Worm (Caenorhabditis elegans) whole organism, L1 larva: ENCODE results near the gene rbx-1.
A peak's percentile ranks its signal among the peaks of the same experiment; 100 is the strongest.

Source experiments
- C04F5.9 ChIP-seq: sonication (generic microtip); optimal IDR thresholded peaks from 2 replicates; lab custom pipeline; 2016; ENCODE audit warnings: missing genetic modification characterization, missing compliant biosample characterization
- C16A3.4 ChIP-seq: fragments of 150-350 bp; optimal IDR thresholded peaks from 2 replicates; lab custom pipeline; 2014; ENCODE audit warnings: missing biosample characterization, missing genetic modification characterization
- C34B4.2 ChIP-seq: sonication (generic microtip); optimal IDR thresholded peaks from 2 replicates; lab custom pipeline; 2017; ENCODE audit warnings: mild to moderate bottlenecking, missing genetic modification characterization, missing compliant biosample characterization
- Y116A8C.19 ChIP-seq: sonication (generic microtip); optimal IDR thresholded peaks from 2 replicates; lab custom pipeline; 2016; ENCODE audit warnings: missing compliant biosample characterization, missing genetic modification characterization, borderline replicate concordance
- blmp-1 ChIP-seq: fragments of 150-350 bp; optimal IDR thresholded peaks from 2 replicates; lab custom pipeline; 2014; ENCODE audit warnings: missing biosample characterization, missing genetic modification characterization
- ceh-63 ChIP-seq: fragments of 200-800 bp; sonication (Bioruptor generic); optimal IDR thresholded peaks from 2 replicates; lab custom pipeline; 2018; ENCODE audit warnings: mild to moderate bottlenecking, missing genetic modification characterization, missing compliant biosample characterization
- ceh-82 ChIP-seq, 3 experiments: fragments of 150-350 bp in 1 of 3; sonication (generic microtip) in 2 of 3; optimal IDR thresholded peaks; 2 replicates each; lab custom pipeline; 2014 to 2017; ENCODE audit warnings: missing biosample characterization in 3 of 3, missing genetic modification characterization in 3 of 3
- ceh-88 ChIP-seq: fragments of 200-800 bp; sonication (Bioruptor generic); IDR thresholded peaks from 2 replicates; pipeline ENCODE4 v1.3.6; 2022; ENCODE audit warnings: missing genetic modification characterization, missing compliant biosample characterization
- dpl-1 ChIP-seq, 3 experiments: fragments of 150-350 bp in 2 of 3; sonication (generic microtip) in 1 of 3; optimal IDR thresholded peaks; 2 replicates each; lab custom pipeline; 2014 to 2017; ENCODE audit warnings: missing biosample characterization in 3 of 3, missing genetic modification characterization in 3 of 3, missing genetic modification reagents in 3 of 3
- efl-1 ChIP-seq, 4 experiments: fragments of 150-350 bp; optimal IDR thresholded peaks in 3 of 4; peaks in 1 of 4; 1 replicate in 1 of 4; 2 replicates in 3 of 4; lab custom pipeline; 2014; ENCODE audit warnings: missing biosample characterization in 2 of 4, missing genetic modification characterization in 2 of 4, missing genetic modification reagents in 2 of 4
- elt-2 ChIP-seq: sonication (generic microtip); optimal IDR thresholded peaks from 2 replicates; lab custom pipeline; 2016; ENCODE audit warnings: missing genetic modification characterization, mild to moderate bottlenecking, inconsistent platforms, missing compliant biosample characterization, missing genetic modification reagents
- elt-3 ChIP-seq, 6 experiments: fragments of 150-350 bp in 1 of 6; sonication (generic microtip); optimal IDR thresholded peaks; 2 replicates each; lab custom pipeline; 2017 to 2018; ENCODE audit warnings: missing biosample characterization in 6 of 6, missing genetic modification characterization in 6 of 6, inconsistent platforms in 1 of 6
- ets-5 ChIP-seq: fragments of 200-800 bp; sonication (Bioruptor generic); IDR thresholded peaks from 2 replicates; pipeline ENCODE4 v1.3.6; 2022; ENCODE audit warnings: missing genetic modification characterization, missing compliant biosample characterization
- fos-1 ChIP-seq: fragments of 150-350 bp; optimal IDR thresholded peaks from 2 replicates; lab custom pipeline; 2014; ENCODE audit warnings: missing biosample characterization, missing genetic modification characterization
- isw-1 ChIP-seq: fragments of 200-800 bp; sonication (Bioruptor generic); IDR thresholded peaks from 2 replicates; pipeline ENCODE4 v1.3.6; 2022; ENCODE audit warnings: missing genetic modification characterization, missing compliant biosample characterization
- jun-1 ChIP-seq: fragments of 150-350 bp; optimal IDR thresholded peaks from 2 replicates; lab custom pipeline; 2014; ENCODE audit warnings: missing biosample characterization, missing genetic modification reagents, missing genetic modification characterization
- lin-13 ChIP-seq: fragments of 150-350 bp; optimal IDR thresholded peaks from 2 replicates; lab custom pipeline; 2014; ENCODE audit warnings: missing biosample characterization, missing genetic modification reagents, missing genetic modification characterization
- lin-14 ChIP-seq: fragments of 200-800 bp; sonication (Bioruptor generic); optimal IDR thresholded peaks from 2 replicates; lab custom pipeline; 2018; ENCODE audit warnings: mild to moderate bottlenecking, missing genetic modification characterization, moderate library complexity, missing compliant biosample characterization
- lin-39 ChIP-seq: fragments of 150-350 bp; optimal IDR thresholded peaks from 2 replicates; lab custom pipeline; 2014; ENCODE audit warnings: missing biosample characterization, missing genetic modification reagents, missing genetic modification characterization
- lsy-2 ChIP-seq, 2 experiments: fragments of 150-350 bp; optimal IDR thresholded peaks; 2 replicates each; lab custom pipeline; 2014; ENCODE audit warnings: missing biosample characterization in 2 of 2, missing genetic modification characterization in 2 of 2
- mab-9 ChIP-seq: fragments of 200-800 bp; sonication (Bioruptor generic); IDR thresholded peaks from 2 replicates; pipeline ENCODE4 v1.3.6; 2022; ENCODE audit warnings: missing genetic modification reagents, missing genetic modification characterization, missing compliant biosample characterization
- mdl-1 ChIP-seq, 2 experiments: fragments of 150-350 bp; optimal IDR thresholded peaks; 2 replicates each; lab custom pipeline; 2014 to 2017; ENCODE audit warnings: missing biosample characterization in 2 of 2, missing genetic modification characterization in 2 of 2, inconsistent platforms in 1 of 2
- mef-2 ChIP-seq: fragments of 150-350 bp; optimal IDR thresholded peaks from 2 replicates; lab custom pipeline; 2014; ENCODE audit warnings: missing biosample characterization, missing genetic modification characterization
- nhr-11 ChIP-seq: fragments of 150-350 bp; optimal IDR thresholded peaks from 2 replicates; lab custom pipeline; 2014; ENCODE audit warnings: missing biosample characterization, missing genetic modification characterization
- nhr-12 ChIP-seq: sonication (generic microtip); optimal IDR thresholded peaks from 2 replicates; lab custom pipeline; 2017; ENCODE audit warnings: missing biosample characterization, missing genetic modification characterization
- nhr-20 ChIP-seq: sonication (generic microtip); optimal IDR thresholded peaks from 2 replicates; lab custom pipeline; 2016; ENCODE audit warnings: mild to moderate bottlenecking, missing genetic modification characterization, missing compliant biosample characterization
- nhr-237 ChIP-seq: fragments of 150-350 bp; optimal IDR thresholded peaks from 2 replicates; lab custom pipeline; 2014; ENCODE audit warnings: missing biosample characterization, missing genetic modification characterization
- nhr-28 ChIP-seq: fragments of 150-350 bp; optimal IDR thresholded peaks from 2 replicates; lab custom pipeline; 2014; ENCODE audit warnings: missing biosample characterization, missing genetic modification characterization
- nhr-47 ChIP-seq: sonication (generic microtip); optimal IDR thresholded peaks from 2 replicates; lab custom pipeline; 2016; ENCODE audit warnings: mild to moderate bottlenecking, missing genetic modification characterization, moderate library complexity, missing compliant biosample characterization
- nhr-71 ChIP-seq: sonication (generic microtip); optimal IDR thresholded peaks from 2 replicates; lab custom pipeline; 2016; ENCODE audit warnings: mild to moderate bottlenecking, missing genetic modification characterization, moderate library complexity, missing compliant biosample characterization
- nhr-85 ChIP-seq: sonication (generic microtip); peaks from one replicate; lab custom pipeline; 2016; ENCODE audit warnings: missing genetic modification characterization, inconsistent platforms, missing compliant biosample characterization
- nhr-90 ChIP-seq: sonication (generic microtip); optimal IDR thresholded peaks from 2 replicates; lab custom pipeline; 2016; ENCODE audit warnings: mild to moderate bottlenecking, missing genetic modification characterization, missing compliant biosample characterization; ENCODE audit not compliant: poor library complexity
- snpc-4 ChIP-seq: fragments of 150-350 bp; optimal IDR thresholded peaks from 2 replicates; lab custom pipeline; 2014; ENCODE audit warnings: missing biosample characterization, missing genetic modification characterization
- sox-4 ChIP-seq: sonication (generic microtip); optimal IDR thresholded peaks from 2 replicates; lab custom pipeline; 2016; ENCODE audit warnings: missing genetic modification characterization, missing compliant biosample characterization
- sptf-1 ChIP-seq: fragments of 150-350 bp; optimal IDR thresholded peaks from 2 replicates; lab custom pipeline; 2014; ENCODE audit warnings: missing biosample characterization, missing genetic modification characterization
- tbx-2 ChIP-seq: sonication (generic microtip); optimal IDR thresholded peaks from 2 replicates; lab custom pipeline; 2016; ENCODE audit warnings: missing genetic modification characterization, missing compliant biosample characterization
- unc-62 ChIP-seq: fragments of 150-350 bp; optimal IDR thresholded peaks from 2 replicates; lab custom pipeline; 2014; ENCODE audit warnings: missing biosample characterization, missing genetic modification reagents, missing genetic modification characterization
- unc-86 ChIP-seq: sonication (generic microtip); optimal IDR thresholded peaks from 2 replicates; lab custom pipeline; 2016; ENCODE audit warnings: missing genetic modification characterization, missing compliant biosample characterization

Gene rbx-1

DNA sequence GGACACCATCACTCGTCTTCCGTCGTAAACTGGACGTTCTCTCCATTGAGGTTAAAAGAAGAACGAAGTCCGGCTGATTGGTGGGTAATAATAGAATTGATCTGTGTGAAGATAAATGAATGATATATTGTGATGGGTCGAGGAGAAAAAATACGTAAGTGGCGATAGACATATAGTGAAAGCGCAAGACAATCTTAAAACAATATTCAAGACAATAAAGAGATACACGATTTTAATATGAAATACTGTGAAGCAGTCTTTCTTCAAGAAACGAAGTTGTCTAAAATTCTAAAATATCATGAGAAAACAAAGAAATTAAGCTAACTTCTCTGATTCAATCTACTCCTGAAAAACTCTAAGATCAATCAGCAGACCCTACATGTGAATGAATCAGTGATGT is 23.2 kb upstream of the rbx-1 start, which contains the start of gene F40F9.10:
TSS of gene F40F9.10 (minus strand) at position 101 of the 400 bp plus-strand sequence.
- TF ChIP-seq jun-1 (no peak), nhr-90 (tag; lab: Kevin White, UChicago) (no peak), unc-86 (tag; lab: Kevin White, UChicago) (no peak), unc-62 (GFP tag; lab: Kevin White, UChicago) (no peak), nhr-237 (tag; lab: Kevin White, UChicago) (no peak), isw-1 (GFP tag; lab: Robert Waterston, UW) (no peak), efl-1 (optimal IDR thresholded peaks at IDR 0.05; lab: Kevin White, UChicago) (no peak), efl-1 (GFP tag; optimal IDR thresholded peaks at IDR 0.05 in 1 of 2; lab: Kevin White, UChicago) (no peak), dpl-1 (GFP tag; optimal IDR thresholded peaks at IDR 0.05; lab: Kevin White, UChicago) (no peak)

DNA sequence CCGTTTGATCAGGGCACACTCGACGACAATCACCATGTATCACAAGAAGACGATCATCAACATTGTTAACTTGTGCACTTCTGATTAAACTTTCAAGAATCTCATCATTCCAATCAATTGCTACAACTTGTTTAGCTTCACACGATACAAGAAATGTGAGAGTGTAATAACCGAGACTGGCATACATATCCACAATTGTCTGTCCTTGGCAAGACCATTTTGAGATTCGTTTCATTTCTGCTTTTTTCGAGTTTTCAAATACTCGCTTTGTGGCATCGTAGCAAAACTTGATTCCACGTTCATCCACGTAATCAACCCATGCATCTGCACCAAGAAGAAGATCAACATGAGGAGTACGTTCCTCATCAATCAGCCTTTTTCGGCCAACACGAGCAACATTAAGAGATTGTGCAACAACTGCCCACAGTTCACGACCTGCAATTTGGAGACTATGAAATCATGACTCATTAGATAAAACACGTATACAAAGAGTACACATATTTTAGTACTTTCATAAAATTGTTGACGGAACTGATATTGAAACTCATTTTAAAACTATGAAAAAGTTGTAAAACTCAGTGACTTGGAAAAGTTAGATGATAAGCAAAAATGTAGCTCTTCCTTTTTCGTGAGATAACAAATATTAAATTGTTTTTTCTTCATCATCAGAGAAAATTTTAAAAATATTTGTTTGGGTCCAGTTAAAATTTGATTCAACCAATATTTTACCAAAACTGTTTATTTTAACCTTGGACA is 22.3 kb upstream of the rbx-1 start:
- no peak for TF ChIP-seq nhr-12 (tag; lab: Kevin White, UChicago)
- no peak for TF ChIP-seq efl-1 (optimal IDR thresholded peaks at IDR 0.05; lab: Kevin White, UChicago)
- TF ChIP-seq efl-1 (GFP tag; optimal IDR thresholded peaks at IDR 0.05 in 1 of 2; lab: Kevin White, UChicago): no peak
- TF ChIP-seq elt-2 (tag; lab: Kevin White, UChicago): peak; percentile 51
- TF ChIP-seq lin-13 (GFP tag; lab: Kevin White, UChicago): no peak
- no peak for TF ChIP-seq elt-3 (tag; optimal IDR thresholded peaks at IDR 0.05; lab: Kevin White, UChicago)

DNA sequence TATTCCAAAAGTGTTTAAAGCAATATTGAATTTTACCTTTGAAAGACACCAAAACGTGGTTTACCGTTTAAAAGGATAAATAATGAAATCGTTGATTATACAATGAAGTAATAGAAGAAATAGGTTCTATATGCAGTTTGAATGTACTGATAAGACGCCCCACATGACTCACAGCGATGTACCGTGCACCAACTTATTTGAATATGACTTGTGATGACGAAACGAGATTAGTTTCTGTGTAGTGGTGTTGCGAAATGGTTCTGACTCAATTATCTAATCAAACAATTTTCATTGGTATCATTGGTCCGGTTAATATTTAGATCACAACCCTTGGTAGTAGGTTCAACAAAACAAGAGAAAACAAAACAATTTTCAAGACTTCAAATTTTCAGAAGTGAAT is 20.9 kb upstream of the rbx-1 start:
- TF ChIP-seq ets-5 (no peak), elt-2 (tag; lab: Kevin White, UChicago) (peak; percentile 71), lin-39 (tag; lab: Kevin White, UChicago) (no peak), lsy-2 (tag; optimal IDR thresholded peaks at IDR 0.05; lab: Kevin White, UChicago) (no peak), ceh-88 (GFP tag; lab: Robert Waterston, UW) (no peak), elt-3 (tag; optimal IDR thresholded peaks at IDR 0.05; lab: Kevin White, UChicago) (no peak), nhr-20 (tag; lab: Kevin White, UChicago) (no peak)

DNA sequence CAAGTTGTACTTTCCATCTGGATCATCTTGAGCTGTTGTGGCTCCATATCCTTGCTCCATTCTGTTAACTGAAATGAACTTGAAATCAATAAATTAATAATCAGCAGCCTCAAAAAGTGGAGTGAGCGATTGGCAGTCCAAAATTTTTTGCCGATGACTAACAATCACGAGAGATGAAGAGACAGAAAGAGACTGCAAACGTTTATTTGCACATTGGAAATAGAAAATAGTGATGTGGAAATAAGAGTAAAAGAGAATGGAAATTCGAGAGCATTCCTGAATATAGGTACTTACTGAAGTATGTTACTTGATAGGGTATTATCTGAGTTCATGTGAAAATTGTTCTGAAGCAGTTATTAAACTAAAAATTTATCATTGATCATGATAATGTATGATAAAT is 19.4 kb upstream of the rbx-1 start, which contains the start of gene tag-120:
TSS of gene tag-120 (minus strand) at position 68 of the 400 bp plus-strand sequence.
- TF ChIP-seq ceh-82 (tag; optimal IDR thresholded peaks at IDR 0.05; lab: Kevin White, UChicago): no peak
- peak; percentile 6 for TF ChIP-seq elt-2 (tag; lab: Kevin White, UChicago)

DNA sequence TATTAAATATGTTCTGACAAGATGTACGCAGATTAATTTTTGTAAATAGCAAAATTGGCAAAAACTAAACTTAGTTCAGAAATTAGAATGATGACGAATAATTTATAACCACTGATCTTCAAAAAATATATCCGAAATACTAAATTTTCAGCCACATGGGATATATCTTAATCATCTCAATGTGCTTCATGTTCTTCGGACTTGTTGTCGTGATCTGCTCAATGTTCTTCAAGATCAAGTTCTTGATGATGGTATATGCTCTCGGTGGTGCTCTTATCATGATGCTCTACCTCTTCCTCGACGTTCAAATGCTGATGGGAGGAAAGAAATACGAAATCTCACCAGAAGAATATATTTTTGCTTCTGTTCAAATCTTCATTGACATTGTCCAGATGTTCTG is 16.3 kb upstream of the rbx-1 start:
- no peak for TF ChIP-seq fos-1 (tag; lab: Kevin White, UChicago)
- no peak for TF ChIP-seq dpl-1 (GFP tag; optimal IDR thresholded peaks at IDR 0.05; lab: Kevin White, UChicago)
- no peak for TF ChIP-seq C04F5.9
- no peak for TF ChIP-seq mdl-1 (tag; optimal IDR thresholded peaks at IDR 0.05; lab: Kevin White, UChicago)
- TF ChIP-seq C34B4.2 (tag; lab: Kevin White, UChicago): no peak
- no peak for TF ChIP-seq nhr-11 (tag; lab: Kevin White, UChicago)
- TF ChIP-seq sptf-1 (tag; lab: Kevin White, UChicago): no peak
- no peak for TF ChIP-seq nhr-71 (tag; lab: Kevin White, UChicago)
- TF ChIP-seq mef-2: no peak
- no peak for TF ChIP-seq C16A3.4 (tag; lab: Kevin White, UChicago)
- TF ChIP-seq lin-13 (GFP tag; lab: Kevin White, UChicago): no peak
- TF ChIP-seq sox-4 (tag; lab: Kevin White, UChicago): no peak
- TF ChIP-seq nhr-20 (tag; lab: Kevin White, UChicago): no peak
- TF ChIP-seq ets-5: no peak
- no peak for TF ChIP-seq lin-14 (GFP tag; lab: Kevin White, UChicago)
- TF ChIP-seq, all 84 proteins: peak for 0

DNA sequence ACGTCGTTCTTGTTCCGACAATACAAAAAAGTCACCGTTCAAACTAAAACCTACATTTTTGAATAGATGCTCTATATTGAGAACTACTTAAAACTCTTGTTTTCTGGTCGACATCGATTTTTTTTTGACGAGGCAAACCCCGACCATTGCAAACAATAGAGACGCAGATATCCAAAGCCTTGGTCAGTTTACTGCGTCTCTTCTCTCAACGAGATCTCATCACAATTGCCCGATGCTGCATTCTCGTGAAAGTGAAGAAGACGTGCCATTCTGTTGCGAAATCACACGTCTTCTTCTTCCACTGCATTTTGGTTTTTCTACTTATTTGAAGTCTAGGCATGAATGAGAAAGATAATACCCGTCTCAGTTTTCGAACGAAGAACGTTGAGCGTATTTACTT is 14.1 kb upstream of the rbx-1 start:
- TF ChIP-seq blmp-1 (tag; lab: Kevin White, UChicago) (peak; percentile 93), nhr-47 (tag; lab: Kevin White, UChicago) (peak; percentile 42), isw-1 (GFP tag; lab: Robert Waterston, UW) (peak; percentile 26; the same call in 1 of the 2 replicates), Y116A8C.19 (tag; lab: Kevin White, UChicago) (no peak), nhr-85 (tag; lab: Kevin White, UChicago) (peak; percentile 36), tbx-2 (no peak), ceh-82 (tag; optimal IDR thresholded peaks at IDR 0.05; lab: Kevin White, UChicago) (peak; percentile 31 to 73 (median 69)), snpc-4 (tag; lab: Kevin White, UChicago) (peak; percentile 26), dpl-1 (GFP tag; optimal IDR thresholded peaks at IDR 0.05; lab: Kevin White, UChicago) (peak in 2 of 3 experiments; percentile 14 to 35), mab-9 (GFP tag; lab: Robert Waterston, UW) (no peak), elt-3 (tag; optimal IDR thresholded peaks at IDR 0.05; lab: Kevin White, UChicago) (peak in 1 of 6 experiments; percentile 63), efl-1 (optimal IDR thresholded peaks at IDR 0.05; lab: Kevin White, UChicago) (peak; percentile 41 to 55), efl-1 (GFP tag; optimal IDR thresholded peaks at IDR 0.05 in 1 of 2; lab: Kevin White, UChicago) (peak; percentile 13 to 85), mdl-1 (tag; optimal IDR thresholded peaks at IDR 0.05; lab: Kevin White, UChicago) (peak in 1 of 2 experiments; percentile 17), ceh-63 (no peak), C16A3.4 (tag; lab: Kevin White, UChicago) (peak; percentile 33), lsy-2 (tag; optimal IDR thresholded peaks at IDR 0.05; lab: Kevin White, UChicago) (peak; percentile 27 to 67), nhr-28 (tag; lab: Kevin White, UChicago) (no peak)
